Fruit fly (Drosophila melanogaster) Kc167 (cell line): Measurements from ENCODE around the gene CG34436.

ENCODE experiments used
- Myc ChIP-seq: fragments of >200 bp; optimal IDR thresholded peaks from 2 replicates; lab custom pipeline; 2017; ENCODE audit warnings: missing external identifiers
- Sin3A ChIP-seq: fragments of >200 bp; optimal IDR thresholded peaks from 2 replicates; lab custom pipeline; 2018; ENCODE audit warnings: missing external identifiers
- h ChIP-seq: fragments of >200 bp; optimal IDR thresholded peaks from 3 replicates; lab custom pipeline; 2018; ENCODE audit warnings: missing external identifiers
- insv ChIP-seq: fragments of >200 bp; optimal IDR thresholded peaks from 3 replicates; lab custom pipeline; 2018; ENCODE audit warnings: missing external identifiers
- psq ChIP-seq: fragments of >200 bp; optimal IDR thresholded peaks from 2 replicates; lab custom pipeline; 2017; ENCODE audit warnings: missing external identifiers
- ttk ChIP-seq: sonication (Bioruptor generic); optimal IDR thresholded peaks from 2 replicates; lab custom pipeline; 2017; ENCODE audit warnings: missing external identifiers

The CG34436 gene

DNA sequence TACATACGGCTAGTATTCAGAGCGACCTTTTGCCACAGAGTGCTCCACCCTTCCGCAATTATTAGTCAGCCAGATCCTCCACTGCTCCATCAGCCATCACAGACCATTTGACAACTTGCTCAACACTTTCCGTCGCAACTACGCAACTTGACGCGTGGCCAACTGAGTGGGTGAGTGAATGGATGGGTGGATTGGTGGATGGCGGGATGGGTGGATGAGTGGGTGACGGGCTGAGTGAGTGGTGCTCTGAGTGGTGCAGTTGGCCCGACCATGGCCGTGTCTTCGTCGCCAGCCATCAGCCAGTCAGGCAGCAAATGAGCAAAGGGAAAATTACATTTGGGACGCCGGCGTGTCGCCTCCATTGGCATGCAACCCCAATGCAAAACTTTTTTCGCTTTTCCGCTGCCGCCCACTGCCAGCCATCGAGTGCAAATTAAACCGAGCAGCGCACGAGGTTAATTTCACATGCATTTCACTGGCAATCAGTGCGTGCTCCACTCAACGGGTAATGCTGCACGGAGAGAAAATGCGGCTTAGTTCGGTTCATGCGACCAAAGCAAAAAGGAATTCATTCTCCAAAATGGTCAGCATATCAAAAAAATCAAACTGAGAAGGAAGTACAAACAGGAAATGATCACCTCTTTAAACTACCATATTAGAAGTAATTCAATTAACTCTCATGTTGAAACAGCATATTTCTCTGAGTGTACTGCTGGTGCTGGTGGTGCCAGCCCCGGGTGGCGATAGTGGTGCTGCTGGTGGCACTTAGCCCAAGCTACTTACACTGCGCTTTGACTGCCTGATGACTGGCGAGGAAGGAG lies 25.8 kb downstream of the CG34436 start:
- TF ChIP-seq Sin3A (lab: Kevin White, UChicago) (no peak), insv (lab: Kevin White, UChicago) (no peak), Myc (lab: Kevin White, UChicago) (no peak), ttk (lab: Kevin White, UChicago) (no peak), psq (lab: Kevin White, UChicago) (no peak), h (lab: Kevin White, UChicago) (no peak)

- TF ChIP-seq insv (lab: Kevin White, UChicago) (no peak), ttk (lab: Kevin White, UChicago) (no peak)
These were observed 34.9 kb downstream of the CG34436 start for dm6 chr3R:28317151-28317844.

DNA sequence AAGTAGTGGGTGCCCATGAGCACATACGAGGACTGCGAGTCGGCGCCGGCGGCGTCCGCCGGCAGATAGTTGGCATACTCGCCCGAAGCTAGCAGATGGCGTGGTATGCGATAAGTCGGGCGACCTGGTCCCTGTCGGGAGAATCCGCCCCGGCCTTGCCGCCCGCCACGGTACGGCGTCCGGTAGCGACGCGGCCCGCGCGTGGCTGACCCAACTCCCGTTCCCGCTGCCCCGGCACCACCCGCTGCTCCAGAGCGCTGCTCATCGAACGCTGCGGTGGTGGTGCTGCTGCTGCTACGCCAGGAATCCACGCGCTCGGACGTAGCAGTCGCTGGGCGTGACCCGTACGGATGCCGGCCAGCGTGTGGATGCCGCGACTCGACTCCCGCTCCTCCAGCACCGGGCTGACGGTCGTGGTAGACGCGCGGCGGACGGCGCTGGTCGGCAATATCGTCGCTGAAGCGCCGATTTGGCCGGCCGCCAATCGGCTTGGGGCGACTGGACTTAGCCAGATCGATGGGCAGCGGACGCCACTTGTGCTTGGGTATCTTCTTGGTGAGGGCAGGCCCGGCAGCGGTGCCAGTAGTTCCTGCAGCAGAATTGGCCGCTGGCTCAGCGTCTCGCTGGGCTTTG lies 41.5 kb downstream of the CG34436 start:
- TF ChIP-seq Sin3A (lab: Kevin White, UChicago) (no peak), h (lab: Kevin White, UChicago) (no peak), insv (lab: Kevin White, UChicago) (no peak), Myc (lab: Kevin White, UChicago) (no peak), psq (lab: Kevin White, UChicago) (no peak), ttk (lab: Kevin White, UChicago) (no peak)

DNA sequence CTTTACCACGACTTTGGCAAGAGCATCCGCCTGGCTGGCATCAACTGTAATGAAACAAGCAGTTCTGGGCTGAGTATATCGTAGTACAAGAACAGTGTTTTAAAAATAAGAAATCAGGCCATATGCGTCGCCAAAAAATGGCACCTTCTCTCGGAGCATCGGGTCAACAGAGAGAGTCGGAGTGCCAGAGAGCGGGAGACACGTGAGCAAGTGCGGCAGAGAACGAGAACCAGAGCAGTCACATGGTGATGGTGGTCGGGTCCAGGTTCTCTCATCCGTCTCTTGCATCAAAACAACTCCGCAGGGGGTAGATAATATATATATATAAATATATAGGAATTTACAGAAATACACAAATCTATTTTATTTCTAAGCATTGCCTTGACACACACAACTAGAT lies 42.5 kb downstream of the CG34436 start:
- no peak for TF ChIP-seq psq (lab: Kevin White, UChicago)
- no peak for TF ChIP-seq h (lab: Kevin White, UChicago)
- no peak for TF ChIP-seq insv (lab: Kevin White, UChicago)
- TF ChIP-seq ttk (lab: Kevin White, UChicago) = no peak

- TF ChIP-seq ttk (lab: Kevin White, UChicago) = no peak
- no peak for TF ChIP-seq insv (lab: Kevin White, UChicago)
These were observed 43.0 kb downstream of the CG34436 start for dm6 chr3R:28325415-28325814.

dm6 chr3R:28326150-28326965 lies 44.0 kb downstream of the CG34436 start:
- TF ChIP-seq psq (lab: Kevin White, UChicago) (no peak), insv (lab: Kevin White, UChicago) (no peak), h (lab: Kevin White, UChicago) (no peak), Myc (lab: Kevin White, UChicago) (no peak), Sin3A (lab: Kevin White, UChicago) (no peak), ttk (lab: Kevin White, UChicago) (no peak)

DNA sequence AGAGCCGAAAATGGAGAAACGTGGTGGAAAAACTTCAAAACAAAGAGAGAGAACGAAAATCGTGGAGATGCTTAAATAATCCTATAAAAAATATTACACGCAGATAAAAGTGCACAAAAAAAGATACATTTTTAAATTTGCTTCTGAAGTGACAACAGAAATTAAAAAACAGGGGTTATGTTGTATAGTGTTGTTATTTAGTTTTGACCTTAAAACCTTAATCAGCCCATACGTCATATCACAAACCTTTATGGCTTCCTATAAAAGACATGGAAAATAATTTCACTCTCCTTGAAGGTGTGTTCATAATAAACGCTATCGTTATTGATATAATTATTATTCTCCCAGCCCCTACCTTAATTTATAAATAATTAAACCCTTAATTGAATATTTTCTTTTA lies 44.8 kb downstream of the CG34436 start:
- TF ChIP-seq h (lab: Kevin White, UChicago) = no peak
- no peak for TF ChIP-seq insv (lab: Kevin White, UChicago)
- TF ChIP-seq Sin3A (lab: Kevin White, UChicago) = no peak

dm6 chr3R:28327709-28328467 lies 45.5 kb downstream of the CG34436 start:
- TF ChIP-seq psq (lab: Kevin White, UChicago) = no peak
- TF ChIP-seq Myc (lab: Kevin White, UChicago) = no peak
- TF ChIP-seq h (lab: Kevin White, UChicago) = no peak
- no peak for TF ChIP-seq insv (lab: Kevin White, UChicago)
- TF ChIP-seq Sin3A (lab: Kevin White, UChicago) = no peak
- TF ChIP-seq ttk (lab: Kevin White, UChicago) = no peak

dm6 chr3R:28328780-28329546 lies 46.6 kb downstream of the CG34436 start:
- no peak for TF ChIP-seq Sin3A (lab: Kevin White, UChicago)
- TF ChIP-seq insv (lab: Kevin White, UChicago) = no peak
- no peak for TF ChIP-seq ttk (lab: Kevin White, UChicago)
- no peak for TF ChIP-seq Myc (lab: Kevin White, UChicago)
- no peak for TF ChIP-seq psq (lab: Kevin White, UChicago)
- TF ChIP-seq h (lab: Kevin White, UChicago) = no peak
